Worm (Caenorhabditis elegans): ENCODE data around the gene casy-1.

casy-1 gene

ce11 chrII:5931904-5932764 is 24.3 kb downstream of the casy-1 start (continued):
- no peak for TF ChIP-seq zip-11 (GFP tag; IDR thresholded peaks at IDR 0.05)
- no peak for TF ChIP-seq set-16 (GFP tag; IDR thresholded peaks at IDR 0.05)
- TF ChIP-seq zfp-2 (tag; optimal IDR thresholded peaks at IDR 0.05) = no peak
- no peak for TF ChIP-seq nhr-102 (tag; optimal IDR thresholded peaks at IDR 0.05)
- no peak for TF ChIP-seq nhr-25 (tag; optimal IDR thresholded peaks at IDR 0.05; ENCODE audit: borderline replicate concordance, insufficient read depth)
- no peak for TF ChIP-seq mep-1 (tag; optimal IDR thresholded peaks at IDR 0.05)
- no peak for TF ChIP-seq zfp-3 (GFP tag; conservative IDR thresholded peaks at IDR 0.05)
- TF ChIP-seq pqm-1 (tag; optimal IDR thresholded peaks at IDR 0.05) = peak; percentile 83
- TF ChIP-seq hlh-30 (tag; optimal IDR thresholded peaks at IDR 0.05; ENCODE audit: insufficient read depth) = peak; percentile 86
- TF ChIP-seq ceh-44 (GFP tag; IDR thresholded peaks at IDR 0.05) = no peak
- TF ChIP-seq nhr-77 (tag; optimal IDR thresholded peaks at IDR 0.05) = peak; percentile 45
- TF ChIP-seq T20F7.1 (GFP tag; optimal IDR thresholded peaks at IDR 0.05) = peak; percentile 43
- TF ChIP-seq ztf-7 (tag; optimal IDR thresholded peaks at IDR 0.05) = no peak
- TF ChIP-seq ceh-20 (GFP tag; IDR thresholded peaks at IDR 0.05) = peak; percentile 59; the same call in 1 of the 2 replicates
- no peak for TF ChIP-seq cey-2 (tag; optimal IDR thresholded peaks at IDR 0.05; ENCODE audit: borderline replicate concordance, insufficient read depth)
- no peak for TF ChIP-seq Y75B8A.6 (GFP tag; IDR thresholded peaks at IDR 0.05)
- no peak for TF ChIP-seq hmg-1.1 (GFP tag; IDR thresholded peaks at IDR 0.05)
- TF ChIP-seq pha-4 (GFP tag; IDR thresholded peaks at IDR 0.05) = no peak
- TF ChIP-seq pha-4 (tag; optimal IDR thresholded peaks at IDR 0.05) = no peak
- TF ChIP-seq tag-97 (GFP tag; IDR thresholded peaks at IDR 0.05) = no peak
- TF ChIP-seq arid-1 (GFP tag; conservative IDR thresholded peaks at IDR 0.05) = no peak
- no peak for TF ChIP-seq snpc-4 (tag; optimal IDR thresholded peaks at IDR 0.05)
- TF ChIP-seq lin-39 (tag; optimal IDR thresholded peaks at IDR 0.05) = no peak
- no peak for TF ChIP-seq egl-27 (tag; optimal IDR thresholded peaks at IDR 0.05)
- TF ChIP-seq spr-3 (GFP tag; optimal IDR thresholded peaks at IDR 0.05) = no peak
- no peak for TF ChIP-seq ctbp-1 (GFP tag; IDR thresholded peaks at IDR 0.05)
- no peak for TF ChIP-seq zag-1 (tag; optimal IDR thresholded peaks at IDR 0.05)
- no peak for TF ChIP-seq gei-8 (GFP tag; optimal IDR thresholded peaks at IDR 0.05)
- no peak for TF ChIP-seq nhr-76 (tag; optimal IDR thresholded peaks at IDR 0.05)
- TF ChIP-seq nhr-28 (tag; optimal IDR thresholded peaks at IDR 0.05) = peak; percentile 81
- peak; percentile 24 for TF ChIP-seq mes-2 (tag; optimal IDR thresholded peaks at IDR 0.05; ENCODE audit: poor library complexity, severe bottlenecking)
- TF ChIP-seq egl-43 (GFP tag; IDR thresholded peaks at IDR 0.05) = no peak
- TF ChIP-seq hif-1 (tag; optimal IDR thresholded peaks at IDR 0.05) = peak in 1 of 2 experiments; percentile 26
- TF ChIP-seq lin-38 (GFP tag; IDR thresholded peaks at IDR 0.05) = no peak
- TF ChIP-seq aha-1 (tag) = no peak
- no peak for TF ChIP-seq F44E2.7 (GFP tag; IDR thresholded peaks at IDR 0.05)
- no peak for TF ChIP-seq Y48G9A.11 (GFP tag; IDR thresholded peaks at IDR 0.05)
- TF ChIP-seq lim-7 (GFP tag; IDR thresholded peaks at IDR 0.05) = no peak
- TF ChIP-seq ZK337.2 (GFP tag; IDR thresholded peaks at IDR 0.05) = no peak
- TF ChIP-seq zip-2 (tag; optimal IDR thresholded peaks at IDR 0.05) = no peak
- no peak for TF ChIP-seq madf-9 (GFP tag; conservative IDR thresholded peaks at IDR 0.05)
- no peak for TF ChIP-seq fkh-10 (GFP tag; optimal IDR thresholded peaks at IDR 0.05)
- TF ChIP-seq ceh-28 (tag; optimal IDR thresholded peaks at IDR 0.05) = no peak
- no peak for TF ChIP-seq aly-2 (tag; optimal IDR thresholded peaks at IDR 0.05)
- no peak for TF ChIP-seq F10B5.3 (tag; optimal IDR thresholded peaks at IDR 0.05)
- TF ChIP-seq nhr-6 (tag; optimal IDR thresholded peaks at IDR 0.05) = no peak
- TF ChIP-seq ceh-62 (tag; optimal IDR thresholded peaks at IDR 0.05) = no peak
- no peak for TF ChIP-seq unc-39 (tag; optimal IDR thresholded peaks at IDR 0.05)
- peak; percentile 87 for TF ChIP-seq dmd-6 (GFP tag; IDR thresholded peaks at IDR 0.05)
- no peak for TF ChIP-seq nhr-10 (tag; optimal IDR thresholded peaks at IDR 0.05)

All from whole organism, L4 larva.